Worm (Caenorhabditis elegans): ENCODE data around the gene T25B2.2.

T25B2.2 gene

DNA sequence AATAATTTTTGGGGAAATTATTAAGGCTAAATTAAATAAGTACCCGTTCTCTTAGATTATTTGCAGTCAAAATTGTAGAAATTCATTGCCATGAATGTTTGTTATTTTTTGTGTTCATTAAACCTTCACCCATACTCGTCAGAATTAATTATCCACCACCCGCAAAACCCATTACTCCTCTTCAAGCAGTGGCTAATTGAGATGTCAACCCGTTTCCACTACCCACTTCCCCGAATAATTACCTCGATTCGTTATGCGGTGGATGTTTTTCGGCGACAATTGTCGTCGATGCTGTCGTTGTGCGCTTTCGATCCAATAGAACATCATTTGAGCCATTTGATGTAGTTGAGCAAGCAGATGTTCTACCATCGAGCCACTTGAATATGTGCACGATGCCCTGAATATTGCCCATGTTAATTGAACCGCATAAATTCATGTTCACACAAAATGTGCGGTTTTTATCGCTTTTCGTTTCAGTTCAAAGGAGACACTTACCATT is 41.9 kb downstream of the T25B2.2 start:
- TF ChIP-seq unc-62 (GFP tag; optimal IDR thresholded peaks at IDR 0.05), result no peak

DNA sequence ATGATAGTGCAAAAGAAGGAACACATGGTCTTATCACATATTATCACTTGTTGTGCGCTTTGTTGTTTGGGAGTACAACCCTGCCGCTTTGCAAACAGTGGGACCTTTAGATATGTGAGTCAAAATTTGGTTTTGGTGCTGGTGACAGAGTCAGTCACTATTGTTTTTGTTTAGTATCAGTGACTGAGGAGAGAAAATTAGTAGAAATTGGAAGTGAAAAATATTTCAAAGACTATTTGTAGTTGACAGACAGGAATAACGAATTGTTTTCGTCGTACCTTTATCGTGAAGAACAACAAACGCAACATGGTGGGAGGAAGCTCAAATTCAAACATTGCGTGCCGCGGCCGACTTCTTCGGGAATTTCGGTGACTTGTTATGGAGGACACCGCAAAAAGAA is 47.1 kb downstream of the T25B2.2 start, which contains the start of gene lrch-1:
TSS of gene lrch-1 (minus strand) at position 101 of the 400 bp plus-strand sequence.
- TF ChIP-seq unc-62 (GFP tag; optimal IDR thresholded peaks at IDR 0.05), result no peak

DNA sequence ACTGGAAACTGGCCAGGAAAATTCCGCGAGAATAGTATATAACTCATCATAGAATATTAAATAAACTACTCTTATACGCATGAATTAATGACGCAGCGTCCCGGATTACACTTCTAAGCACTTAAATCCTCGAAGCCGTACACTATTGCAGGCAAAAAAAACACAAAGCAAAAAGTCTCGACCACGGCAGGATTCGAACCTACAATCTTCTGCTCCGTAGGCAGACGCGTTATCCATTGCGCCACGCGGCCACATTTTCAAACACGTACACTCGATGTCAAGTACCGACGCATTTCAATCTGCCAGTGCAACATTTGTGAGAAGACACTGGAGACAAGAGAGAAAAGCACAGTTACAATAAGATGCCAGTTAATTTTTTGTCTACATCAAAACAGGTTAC is 50.4 kb downstream of the T25B2.2 start:
- TF ChIP-seq unc-62 (GFP tag; optimal IDR thresholded peaks at IDR 0.05), result no peak

DNA sequence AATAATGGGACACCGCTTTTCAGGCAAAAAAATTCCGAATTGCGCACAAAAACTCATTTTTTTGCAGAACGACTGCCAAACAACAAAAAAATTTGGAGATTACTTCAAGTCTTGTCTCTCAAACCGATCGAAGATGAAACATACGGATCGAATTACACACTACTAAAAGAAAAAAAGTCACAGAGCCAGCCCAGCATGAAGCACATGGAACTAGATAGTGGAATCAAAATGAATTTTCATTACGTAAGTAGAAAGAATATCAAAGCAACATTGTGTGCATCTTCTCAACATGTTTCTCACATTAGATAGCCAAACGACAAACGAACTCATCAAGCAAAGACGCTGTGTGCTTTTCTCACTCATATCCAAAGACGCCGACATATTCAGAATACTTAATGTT is 51.7 kb downstream of the T25B2.2 start:
- no peak for TF ChIP-seq unc-62 (GFP tag; optimal IDR thresholded peaks at IDR 0.05)

Data from whole organism, dauer.